Fruit fly (Drosophila melanogaster): Measurements from ENCODE around the gene CG46456.
A peak's percentile ranks its signal among the peaks of the same experiment; 100 is the strongest.

CG46456 gene

dm6 chr3L:5355074-5355790 lies at the start of gene CG46456:
TSS of gene CG46456 (minus strand) at chr3L:5355346.
- peak; percentile 76 to 83 for TF ChIP-seq salr (GFP tag; optimal IDR thresholded peaks at IDR 0.05)
- TF ChIP-seq topi (GFP tag; optimal IDR thresholded peaks at IDR 0.05), result peak; percentile 92
- peak; percentile 89 for TF ChIP-seq CG9139 (GFP tag; optimal IDR thresholded peaks at IDR 0.05)
- peak; percentile 93 for TF ChIP-seq Smox (GFP tag; optimal IDR thresholded peaks at IDR 0.05)
- peak; percentile 93 for TF ChIP-seq vri (GFP tag; optimal IDR thresholded peaks at IDR 0.05)
- TF ChIP-seq Sox102F (GFP tag; optimal IDR thresholded peaks at IDR 0.05), result peak; percentile 89
- TF ChIP-seq CG3032 (tag; optimal IDR thresholded peaks at IDR 0.05), result peak; percentile 93
- peak; percentile 92 for TF ChIP-seq CG10669 (GFP tag; optimal IDR thresholded peaks at IDR 0.05)
- TF ChIP-seq Blimp-1 (GFP tag; optimal IDR thresholded peaks at IDR 0.05), result peak; percentile 77
- TF ChIP-seq Sox15 (GFP tag; optimal IDR thresholded peaks at IDR 0.05), result peak; percentile 80
- TF ChIP-seq achi (GFP tag; optimal IDR thresholded peaks at IDR 0.05), result peak; percentile 93
- peak; percentile 92 for TF ChIP-seq Eip75B (GFP tag; optimal IDR thresholded peaks at IDR 0.05)
- TF ChIP-seq CG1621 (tag; optimal IDR thresholded peaks at IDR 0.05), result peak; percentile 87
- TF ChIP-seq Eip78C (GFP tag), result peak; percentile 97
- peak; percentile 85 for TF ChIP-seq fd59A (GFP tag; optimal IDR thresholded peaks at IDR 0.05)
- peak; percentile 92 for TF ChIP-seq Hr4 (GFP tag; optimal IDR thresholded peaks at IDR 0.05)
- peak; percentile 90 for TF ChIP-seq fd85E (GFP tag; optimal IDR thresholded peaks at IDR 0.05)
- TF ChIP-seq CG6276 (GFP tag; optimal IDR thresholded peaks at IDR 0.05), result peak; percentile 95
- TF ChIP-seq CG31627 (GFP tag; optimal IDR thresholded peaks at IDR 0.05), result peak; percentile 78
- peak; percentile 92 for TF ChIP-seq pdm3 (GFP tag; optimal IDR thresholded peaks at IDR 0.05)
- TF ChIP-seq esn (GFP tag; optimal IDR thresholded peaks at IDR 0.05), result peak; percentile 96
- peak; percentile 86 for TF ChIP-seq CG11294 (GFP tag; IDR thresholded peaks at IDR 0.05)
- TF ChIP-seq net (GFP tag; optimal IDR thresholded peaks at IDR 0.05), result peak; percentile 93
- peak; percentile 93 for TF ChIP-seq CG11762 (GFP tag; optimal IDR thresholded peaks at IDR 0.05; ENCODE audit: insufficient read depth)
- peak; percentile 96 for TF ChIP-seq CG34406 (GFP tag; optimal IDR thresholded peaks at IDR 0.05)
- TF ChIP-seq Gug (GFP tag; IDR thresholded peaks at IDR 0.05), result peak; percentile 93
- TF ChIP-seq CG16779 (tag; optimal IDR thresholded peaks at IDR 0.05), result peak; percentile 93
- TF ChIP-seq eg (GFP tag; IDR thresholded peaks at IDR 0.05), result peak; percentile 95
- peak; percentile 94 for TF ChIP-seq acj6 (GFP tag; optimal IDR thresholded peaks at IDR 0.05)
- peak; percentile 93 for TF ChIP-seq CG32006 (GFP tag; optimal IDR thresholded peaks at IDR 0.05)
- TF ChIP-seq OdsH (GFP tag; optimal IDR thresholded peaks at IDR 0.05), result peak; percentile 94
- peak; percentile 94 for TF ChIP-seq CG6808 (GFP tag; optimal IDR thresholded peaks at IDR 0.05)
- TF ChIP-seq CG4318 (GFP tag; optimal IDR thresholded peaks at IDR 0.05), result peak; percentile 78
- peak; percentile 90 for TF ChIP-seq CG7368 (GFP tag; optimal IDR thresholded peaks at IDR 0.05)
- peak; percentile 96 for TF ChIP-seq dsx (GFP tag; optimal IDR thresholded peaks at IDR 0.05; ENCODE audit: poor library complexity, severe bottlenecking)
- peak; percentile 97 for TF ChIP-seq CG8119 (GFP tag; IDR thresholded peaks at IDR 0.05)
- peak; percentile 85 for TF ChIP-seq cyc (GFP tag; optimal IDR thresholded peaks at IDR 0.05)
- TF ChIP-seq Hr38 (GFP tag; optimal IDR thresholded peaks at IDR 0.05), result no peak
- TF ChIP-seq CG3919 (GFP tag; optimal IDR thresholded peaks at IDR 0.05), result peak; percentile 94
- peak; percentile 95 for TF ChIP-seq svp (GFP tag)
- TF ChIP-seq lz (GFP tag; optimal IDR thresholded peaks at IDR 0.05), result peak; percentile 91
- peak; percentile 94 for TF ChIP-seq CG8632 (GFP tag; optimal IDR thresholded peaks at IDR 0.05)
- TF ChIP-seq CG6792 (GFP tag; optimal IDR thresholded peaks at IDR 0.05), result peak; percentile 92
- TF ChIP-seq Met (GFP tag; optimal IDR thresholded peaks at IDR 0.05), result peak; percentile 94
- peak; percentile 97 for TF ChIP-seq Ets96B (tag; optimal IDR thresholded peaks at IDR 0.05)
- TF ChIP-seq Eip93F (GFP tag; optimal IDR thresholded peaks at IDR 0.05), result peak; percentile 84
- peak; percentile 91 for TF ChIP-seq spab (GFP tag; optimal IDR thresholded peaks at IDR 0.05)
- peak; percentile 88 for TF ChIP-seq Sox14 (GFP tag; optimal IDR thresholded peaks at IDR 0.05)
- TF ChIP-seq dac (GFP tag; optimal IDR thresholded peaks at IDR 0.05), result peak; percentile 65
- TF ChIP-seq CG11902 (GFP tag; optimal IDR thresholded peaks at IDR 0.05), result peak; percentile 66
- TF ChIP-seq fkh (GFP tag; optimal IDR thresholded peaks at IDR 0.05), result peak; percentile 10

All from whole organism, prepupa.